Worm (Caenorhabditis elegans): ENCODE results near the gene C31B8.16.

DNA sequence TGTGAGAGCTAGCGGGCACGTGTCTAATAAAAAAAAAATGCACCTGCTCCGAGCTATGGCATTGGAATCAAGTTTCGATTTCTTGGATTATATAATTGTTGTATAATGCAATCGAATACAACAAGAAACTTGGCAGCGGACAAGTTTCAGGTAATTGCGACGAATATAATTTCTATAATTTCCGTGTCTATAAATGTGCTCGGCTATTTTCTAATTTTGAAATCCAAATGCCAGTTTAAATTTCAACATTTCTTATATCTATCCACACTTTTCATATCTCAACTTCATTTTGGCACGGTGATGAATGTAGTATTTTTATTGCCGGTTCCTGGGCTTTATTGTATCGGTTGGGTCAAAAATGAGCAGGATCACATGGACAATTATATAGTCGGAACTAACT lies at the start of gene C31B8.16:
- TF ChIP-seq elt-1 (tag; optimal IDR thresholded peaks at IDR 0.05; ENCODE audit: borderline replicate concordance, insufficient read depth): no peak
- no peak for TF ChIP-seq lin-32 (GFP tag; optimal IDR thresholded peaks at IDR 0.05)
- TF ChIP-seq pha-4 (tag; optimal IDR thresholded peaks at IDR 0.05): no peak
- no peak for TF ChIP-seq tbx-8 (GFP tag; optimal IDR thresholded peaks at IDR 0.05)
- no peak for TF ChIP-seq snpc-4 (tag; optimal IDR thresholded peaks at IDR 0.05)

All from whole organism, mixed stage, embryonic.